Fruit fly (Drosophila melanogaster) whole organism, embryonic: ENCODE measurements around the gene CG14174.

Experiments
- Bgb ChIP-seq: fragments of 200-800 bp; sonication (Bioruptor generic); IDR thresholded peaks from 2 replicates; pipeline ENCODE4 v1.3.6; 2022; ENCODE audit warnings: missing biosample characterization, missing genetic modification characterization; ENCODE audit not compliant: partially characterized antibody
- CG12769 ChIP-seq: fragments of 200-800 bp; sonication (Bioruptor generic); optimal IDR thresholded peaks from 2 replicates; lab custom pipeline; 2019; ENCODE audit warnings: missing biosample characterization, mild to moderate bottlenecking, missing genetic modification characterization, moderate library complexity
- CG12942 ChIP-seq: fragments of 200-800 bp; sonication (Bioruptor generic); optimal IDR thresholded peaks from 3 replicates; lab custom pipeline; 2016; ENCODE audit warnings: missing biosample characterization, missing genetic modification characterization
- CG13624 ChIP-seq: fragments of 200-800 bp; sonication (Bioruptor generic); optimal IDR thresholded peaks from 2 replicates; lab custom pipeline; 2016; ENCODE audit warnings: missing biosample characterization, missing genetic modification characterization
- CG14860 ChIP-seq: fragments of 200-800 bp; sonication (Bioruptor generic); IDR thresholded peaks from 3 replicates; pipeline ENCODE4 v1.3.6; 2022; ENCODE audit warnings: missing biosample characterization, missing genetic modification characterization; ENCODE audit not compliant: partially characterized antibody
- CG1603 ChIP-seq: fragments of 200-800 bp; sonication (Bioruptor generic); optimal IDR thresholded peaks from 2 replicates; lab custom pipeline; 2019; ENCODE audit warnings: missing biosample characterization, mild to moderate bottlenecking, missing genetic modification characterization, moderate library complexity
- CG30020 ChIP-seq: fragments of 200-800 bp; optimal IDR thresholded peaks from 2 replicates; lab custom pipeline; 2019; ENCODE audit warnings: missing biosample characterization, mild to moderate bottlenecking, missing genetic modification characterization, moderate library complexity
- CG32772 ChIP-seq: fragments of 200-800 bp; sonication (Bioruptor generic); IDR thresholded peaks from 2 replicates; pipeline ENCODE4 v1.3.6; 2022; ENCODE audit warnings: missing biosample characterization, missing genetic modification characterization
- CG3407 ChIP-seq: fragments of 200-800 bp; sonication (Bioruptor generic); optimal IDR thresholded peaks from 2 replicates; lab custom pipeline; 2018; ENCODE audit warnings: missing biosample characterization, mild to moderate bottlenecking, missing genetic modification characterization
- CG34224 ChIP-seq: fragments of 200-800 bp; sonication (Bioruptor generic); IDR thresholded peaks from 3 replicates; pipeline ENCODE4 v1.3.6; 2022; ENCODE audit warnings: missing biosample characterization, missing genetic modification characterization; ENCODE audit not compliant: partially characterized antibody
- CG34422 ChIP-seq: fragments of 200-800 bp; sonication (Bioruptor generic); IDR thresholded peaks from 3 replicates; pipeline ENCODE4 v1.3.6; 2022; ENCODE audit warnings: missing biosample characterization, missing genetic modification characterization
- CG4282 ChIP-seq: fragments of 200-800 bp; sonication (Bioruptor generic); optimal IDR thresholded peaks from 2 replicates; lab custom pipeline; 2016; ENCODE audit warnings: missing biosample characterization, missing genetic modification characterization
- CG4820 ChIP-seq: fragments of 200-800 bp; sonication (Bioruptor generic); optimal IDR thresholded peaks from 3 replicates; lab custom pipeline; 2016; ENCODE audit warnings: missing biosample characterization, missing genetic modification characterization
- CG4854 ChIP-seq: fragments of 200-800 bp; sonication (Bioruptor generic); optimal IDR thresholded peaks from 2 replicates; lab custom pipeline; 2016; ENCODE audit warnings: missing biosample characterization, missing genetic modification characterization, inconsistent platforms
- CG6683 ChIP-seq: fragments of 200-800 bp; sonication (Bioruptor generic); optimal IDR thresholded peaks from 2 replicates; lab custom pipeline; 2017; ENCODE audit warnings: missing biosample characterization, mild to moderate bottlenecking, missing genetic modification characterization, missing genetic modification reagents
- CG7372 ChIP-seq: fragments of 200-800 bp; sonication (Bioruptor generic); IDR thresholded peaks from 2 replicates; pipeline ENCODE4 v1.3.6; 2022; ENCODE audit warnings: missing biosample characterization, missing genetic modification characterization
- CG8924 ChIP-seq: fragments of 200-800 bp; optimal IDR thresholded peaks from 3 replicates; lab custom pipeline; 2019; ENCODE audit warnings: missing biosample characterization, mild to moderate bottlenecking, missing genetic modification characterization, moderate library complexity
- CG9727 ChIP-seq: fragments of 200-800 bp; sonication (Bioruptor generic); optimal IDR thresholded peaks from 3 replicates; lab custom pipeline; 2017; ENCODE audit warnings: missing biosample characterization, mild to moderate bottlenecking, missing genetic modification characterization
- Chrac-16 ChIP-seq: fragments of 200-800 bp; sonication (Bioruptor generic); optimal IDR thresholded peaks from 3 replicates; lab custom pipeline; 2016; ENCODE audit warnings: missing biosample characterization, missing genetic modification characterization
- Dad ChIP-seq: fragments of 200-800 bp; sonication (Bioruptor generic); optimal IDR thresholded peaks from 3 replicates; lab custom pipeline; 2016; ENCODE audit warnings: missing biosample characterization, missing genetic modification characterization
- Doc2 ChIP-seq: fragments of 200-800 bp; sonication (Bioruptor generic); IDR thresholded peaks from 2 replicates; pipeline ENCODE4 v1.3.6; 2022; ENCODE audit warnings: missing biosample characterization, missing genetic modification characterization
- Doc3 ChIP-seq: fragments of 200-800 bp; sonication (Bioruptor generic); IDR thresholded peaks from 3 replicates; pipeline ENCODE4 v1.3.6; 2022; ENCODE audit warnings: missing biosample characterization, missing genetic modification characterization; ENCODE audit not compliant: partially characterized antibody
- Dp ChIP-seq: fragments of 200-800 bp; sonication (Bioruptor generic); optimal IDR thresholded peaks from 2 replicates; lab custom pipeline; 2018; ENCODE audit warnings: missing biosample characterization, mild to moderate bottlenecking, missing genetic modification characterization, moderate library complexity
- Dref ChIP-seq: fragments of 200-800 bp; sonication (Bioruptor generic); IDR thresholded peaks from 2 replicates; pipeline ENCODE4 v1.3.6; 2022; ENCODE audit warnings: missing biosample characterization, missing genetic modification characterization
- Eip74EF ChIP-seq, 2 experiments: fragments of 200-800 bp in 1 of 2; fragments of >200 bp in 1 of 2; sonication (Bioruptor generic) in 1 of 2; optimal IDR thresholded peaks; 2 replicates each; lab custom pipeline; 2017 to 2019; ENCODE audit warnings: missing biosample characterization in 2 of 2, missing genetic modification characterization in 2 of 2, mild to moderate bottlenecking in 1 of 2, moderate library complexity in 1 of 2
- Elba2 ChIP-seq: fragments of 200-800 bp; sonication (Bioruptor generic); optimal IDR thresholded peaks from 3 replicates; lab custom pipeline; 2016; ENCODE audit warnings: missing biosample characterization, missing genetic modification characterization
- HmgZ ChIP-seq: fragments of 200-800 bp; sonication (Bioruptor generic); optimal IDR thresholded peaks from 2 replicates; lab custom pipeline; 2018; ENCODE audit warnings: missing biosample characterization, mild to moderate bottlenecking, missing genetic modification characterization
- Kr ChIP-seq: fragments of 200-800 bp; sonication (Bioruptor generic); optimal IDR thresholded peaks from 2 replicates; lab custom pipeline; 2017; ENCODE audit warnings: missing biosample characterization, mild to moderate bottlenecking, missing genetic modification characterization
- MBD-R2 ChIP-seq: fragments of 200-800 bp; sonication (Bioruptor generic); IDR thresholded peaks from 2 replicates; pipeline ENCODE4 v1.3.6; 2022; ENCODE audit warnings: missing biosample characterization, missing genetic modification characterization
- Pdp1 ChIP-seq, 2 experiments: fragments of 200-800 bp; sonication (Bioruptor generic); optimal IDR thresholded peaks; 3 replicates each; lab custom pipeline; 2016; ENCODE audit warnings: missing biosample characterization in 2 of 2, missing genetic modification characterization in 2 of 2, mild to moderate bottlenecking in 1 of 2, moderate library complexity in 1 of 2
- Sry-δ ChIP-seq: fragments of 200-800 bp; sonication (Bioruptor generic); optimal IDR thresholded peaks from 2 replicates; lab custom pipeline; 2016; ENCODE audit warnings: missing biosample characterization, missing genetic modification characterization
- amos ChIP-seq: fragments of 200-800 bp; sonication (Bioruptor generic); IDR thresholded peaks from 2 replicates; pipeline ENCODE4 v1.3.6; 2022; ENCODE audit warnings: missing biosample characterization, missing genetic modification characterization; ENCODE audit not compliant: partially characterized antibody
- chn ChIP-seq: fragments of 200-800 bp; sonication (Bioruptor generic); optimal IDR thresholded peaks from 2 replicates; lab custom pipeline; 2016; ENCODE audit warnings: missing biosample characterization, missing genetic modification characterization
- dmrt99B ChIP-seq: fragments of 200-800 bp; sonication (Bioruptor generic); optimal IDR thresholded peaks from 2 replicates; lab custom pipeline; 2018; ENCODE audit warnings: missing biosample characterization, mild to moderate bottlenecking, missing genetic modification characterization, moderate library complexity
- fd96Cb ChIP-seq: fragments of 200-800 bp; sonication (Bioruptor generic); optimal IDR thresholded peaks from 2 replicates; lab custom pipeline; 2018; ENCODE audit warnings: missing biosample characterization, mild to moderate bottlenecking, missing genetic modification characterization, moderate library complexity
- fru ChIP-seq: fragments of >200 bp; optimal IDR thresholded peaks from 2 replicates; lab custom pipeline; 2017
- grn ChIP-seq: fragments of 200-800 bp; sonication (Bioruptor generic); optimal IDR thresholded peaks from 3 replicates; lab custom pipeline; 2017; ENCODE audit warnings: missing biosample characterization, missing genetic modification characterization
- insv ChIP-seq, 2 experiments: fragments of 200-800 bp; sonication (Bioruptor generic); optimal IDR thresholded peaks; 3 replicates each; lab custom pipeline; 2016 to 2018; ENCODE audit warnings: missing biosample characterization in 2 of 2, missing genetic modification characterization in 2 of 2
- inv ChIP-seq: fragments of 200-800 bp; sonication (Bioruptor generic); IDR thresholded peaks from 2 replicates; pipeline ENCODE4 v1.3.6; 2022; ENCODE audit warnings: missing biosample characterization, missing genetic modification characterization; ENCODE audit not compliant: partially characterized antibody
- mirr ChIP-seq: fragments of 200-800 bp; sonication (Bioruptor generic); optimal IDR thresholded peaks from 3 replicates; lab custom pipeline; 2018; ENCODE audit warnings: missing biosample characterization, mild to moderate bottlenecking, missing genetic modification characterization
- mld ChIP-seq: fragments of 200-800 bp; sonication (Bioruptor generic); IDR thresholded peaks from 3 replicates; pipeline ENCODE4 v1.3.6; 2022; ENCODE audit warnings: missing biosample characterization, missing genetic modification characterization; ENCODE audit not compliant: partially characterized antibody
- pros ChIP-seq: fragments of 200-800 bp; sonication (Bioruptor generic); optimal IDR thresholded peaks from 3 replicates; lab custom pipeline; 2019; ENCODE audit warnings: missing biosample characterization, mild to moderate bottlenecking, missing genetic modification characterization, moderate library complexity
- pzg ChIP-seq: fragments of 200-800 bp; sonication (Bioruptor generic); optimal IDR thresholded peaks from 3 replicates; lab custom pipeline; 2018; ENCODE audit warnings: missing biosample characterization, mild to moderate bottlenecking, missing genetic modification characterization, moderate library complexity
- sim ChIP-seq: fragments of 200-800 bp; sonication (Bioruptor generic); IDR thresholded peaks from 2 replicates; pipeline ENCODE4 v1.3.6; 2022; ENCODE audit warnings: missing biosample characterization, missing genetic modification characterization
- sna ChIP-seq: fragments of 200-800 bp; sonication (Bioruptor generic); IDR thresholded peaks from 2 replicates; pipeline ENCODE4 v1.3.6; 2022; ENCODE audit warnings: missing biosample characterization, missing genetic modification characterization; ENCODE audit not compliant: partially characterized antibody
- tna ChIP-seq: fragments of 200-800 bp; sonication (Bioruptor generic); IDR thresholded peaks from 2 replicates; pipeline ENCODE4 v1.3.6; 2022; ENCODE audit warnings: missing biosample characterization, missing genetic modification characterization; ENCODE audit not compliant: partially characterized antibody
- ttk ChIP-seq: fragments of 200-800 bp; sonication (Bioruptor generic); IDR thresholded peaks from 2 replicates; pipeline ENCODE4 v2.1.2; 2022; ENCODE audit warnings: missing biosample characterization, missing genetic modification characterization
- unc-4 ChIP-seq: fragments of 200-800 bp; sonication (Bioruptor generic); IDR thresholded peaks from 2 replicates; pipeline ENCODE4 v1.3.6; 2022; ENCODE audit warnings: missing biosample characterization, missing genetic modification characterization; ENCODE audit not compliant: partially characterized antibody
- vnd ChIP-seq: fragments of 200-800 bp; sonication (Bioruptor generic); IDR thresholded peaks from 3 replicates; pipeline ENCODE4 v1.3.6; 2022; ENCODE audit warnings: missing biosample characterization, missing genetic modification characterization; ENCODE audit not compliant: partially characterized antibody
- zen ChIP-seq: fragments of 200-800 bp; sonication (Bioruptor generic); optimal IDR thresholded peaks from 3 replicates; lab custom pipeline; 2018; ENCODE audit warnings: missing biosample characterization, mild to moderate bottlenecking, missing genetic modification characterization, moderate library complexity

The CG14174 gene

dm6 chr3L:9726707-9727106 is 7.6 kb downstream of the CG14174 start, which contains the start of gene Naa60 (continued):
- TF ChIP-seq Doc3 (GFP tag; lab: Robert Waterston, UW) (peak; percentile 90), CG3407 (GFP tag; lab: Kevin White, UChicago) (no peak), CG12942 (GFP tag; lab: Kevin White, UChicago) (no peak), chn (GFP tag; lab: Kevin White, UChicago) (peak; percentile 27), CG34422 (peak; percentile 49; the same call in 1 of the 3 replicates), Elba2 (GFP tag; lab: Kevin White, UChicago) (peak; percentile 15), Eip74EF (GFP tag; optimal IDR thresholded peaks at IDR 0.05; lab: Kevin White, UChicago) (no peak), CG12769 (tag; lab: Kevin White, UChicago) (no peak), dmrt99B (no peak), Sry-δ (peak; percentile 85), mirr (GFP tag; lab: Kevin White, UChicago) (no peak), fd96Cb (tag; lab: Kevin White, UChicago) (no peak), sim (no peak), vnd (GFP tag; lab: Robert Waterston, UW) (peak; percentile 62), CG1603 (tag; lab: Kevin White, UChicago) (no peak), CG4282 (GFP tag; lab: Kevin White, UChicago) (no peak), Doc2 (no peak), Dad (GFP tag; lab: Kevin White, UChicago) (no peak), CG6683 (no peak), Dp (GFP tag; lab: Kevin White, UChicago) (peak; percentile 74), ttk (GFP tag; lab: Robert Waterston, UW) (no peak), inv (GFP tag; lab: Robert Waterston, UW) (peak; percentile 86), MBD-R2 (GFP tag; lab: Robert Waterston, UW) (peak; percentile 85), CG32772 (GFP tag; lab: Robert Waterston, UW) (no peak), CG13624 (GFP tag; lab: Kevin White, UChicago) (no peak), amos (peak; percentile 93), HmgZ (tag; lab: Kevin White, UChicago) (peak; percentile 54), Chrac-16 (GFP tag; lab: Kevin White, UChicago) (no peak), CG30020 (tag; lab: Kevin White, UChicago) (peak; percentile 8), CG4854 (GFP tag; lab: Kevin White, UChicago) (no peak), unc-4 (GFP tag; lab: Robert Waterston, UW) (peak; percentile 92), sna (GFP tag; lab: Robert Waterston, UW) (peak; percentile 78), Kr (no peak), mld (GFP tag; lab: Robert Waterston, UW) (peak; percentile 69), CG9727 (no peak), Bgb (peak; percentile 92), Pdp1 (GFP tag; optimal IDR thresholded peaks at IDR 0.05; lab: Kevin White, UChicago) (peak in 1 of 2 experiments; percentile 24), CG7372 (GFP tag; lab: Robert Waterston, UW) (no peak), pros (no peak), pzg (GFP tag; lab: Kevin White, UChicago) (peak; percentile 83), CG34224 (peak; percentile 93), tna (GFP tag; lab: Robert Waterston, UW) (peak; percentile 74), fru (no peak), insv (GFP tag; optimal IDR thresholded peaks at IDR 0.05; lab: Kevin White, UChicago) (peak in 1 of 2 experiments; percentile 94), CG14860 (peak; percentile 82), CG8924 (no peak), zen (tag; lab: Kevin White, UChicago) (peak; percentile 36), grn (no peak), Dref (peak; percentile 73), CG4820 (GFP tag; lab: Kevin White, UChicago) (no peak)
